Fruit fly (Drosophila melanogaster): Measurements from ENCODE around the gene X11L.
A peak's percentile ranks its signal among the peaks of the same experiment; 100 is the strongest.

X11L gene

dm6 chrX:17599330-17599729, at the start of gene X11L (continued):
- peak; percentile 35 for TF ChIP-seq jing (GFP tag; optimal IDR thresholded peaks at IDR 0.05)
- TF ChIP-seq CG6654 (GFP tag; optimal IDR thresholded peaks at IDR 0.05), result no peak
- peak; percentile 33; the same call in 1 of the 2 replicates for TF ChIP-seq wor (GFP tag; IDR thresholded peaks at IDR 0.05)
- TF ChIP-seq dmrt99B (tag; optimal IDR thresholded peaks at IDR 0.05), result no peak
- peak; percentile 59 for TF ChIP-seq CG6272 (GFP tag; IDR thresholded peaks at IDR 0.05)
- TF ChIP-seq CG6683 (GFP tag; optimal IDR thresholded peaks at IDR 0.05), result peak; percentile 11
- TF ChIP-seq kay (GFP tag; optimal IDR thresholded peaks at IDR 0.05), result peak; percentile 54
- TF ChIP-seq CG32532 (GFP tag; IDR thresholded peaks at IDR 0.05), result peak; percentile 69
- TF ChIP-seq caup (GFP tag; optimal IDR thresholded peaks at IDR 0.05; ENCODE audit: severe bottlenecking), result peak; percentile 75
- TF ChIP-seq CG15601 (tag; optimal IDR thresholded peaks at IDR 0.05), result no peak
- TF ChIP-seq Oli (tag; optimal IDR thresholded peaks at IDR 0.05), result peak; percentile 44
- peak; percentile 24 for TF ChIP-seq eyg (GFP tag; optimal IDR thresholded peaks at IDR 0.05)
- no peak for TF ChIP-seq schlank (tag; optimal IDR thresholded peaks at IDR 0.05)
- no peak for TF ChIP-seq CG10147 (GFP tag; optimal IDR thresholded peaks at IDR 0.05)
- 0 out of 3 replicates have a peak, but pooled peaks have one; percentile 35 for TF ChIP-seq CG2199 (GFP tag; IDR thresholded peaks at IDR 0.05)
- TF ChIP-seq Vsx1 (GFP tag; optimal IDR thresholded peaks at IDR 0.05), result no peak
- TF ChIP-seq CG7745 (tag; optimal IDR thresholded peaks at IDR 0.05), result no peak
- TF ChIP-seq Sry-δ (GFP tag; optimal IDR thresholded peaks at IDR 0.05), result peak; percentile 82
- TF ChIP-seq Elba2 (GFP tag; optimal IDR thresholded peaks at IDR 0.05), result peak; percentile 24
- no peak for TF ChIP-seq CG7839 (tag; optimal IDR thresholded peaks at IDR 0.05)
- no peak for TF ChIP-seq otp (GFP tag; IDR thresholded peaks at IDR 0.05)
- peak; percentile 79 for TF ChIP-seq E2f2 (GFP tag; IDR thresholded peaks at IDR 0.05)
- TF ChIP-seq Trl (optimal IDR thresholded peaks at IDR 0.05), result no peak
- peak; percentile 77 for TF ChIP-seq Trl (GFP tag; optimal IDR thresholded peaks at IDR 0.05)
- peak; percentile 59 for TF ChIP-seq CG9727 (GFP tag; optimal IDR thresholded peaks at IDR 0.05)
- peak; percentile 28; the same call in 1 of the 2 replicates for TF ChIP-seq esg (GFP tag; conservative IDR thresholded peaks at IDR 0.05)
- TF ChIP-seq CTCF (GFP tag; optimal IDR thresholded peaks at IDR 0.05), result peak; percentile 18
- peak; percentile 90 for TF ChIP-seq HLH4C (GFP tag; IDR thresholded peaks at IDR 0.05; ENCODE audit: partially characterized antibody)
- peak; percentile 84 for TF ChIP-seq pzg (GFP tag; optimal IDR thresholded peaks at IDR 0.05)
- no peak for TF ChIP-seq CG6854 (GFP tag; optimal IDR thresholded peaks at IDR 0.05)
- TF ChIP-seq zfh1 (GFP tag; IDR thresholded peaks at IDR 0.05), result peak; percentile 77; the same call in 2 of the 3 replicates
- peak; percentile 16 for TF ChIP-seq Fer2 (tag; optimal IDR thresholded peaks at IDR 0.05)
- no peak for TF ChIP-seq MESR4 (GFP tag; optimal IDR thresholded peaks at IDR 0.05)
- TF ChIP-seq CG8924 (tag; optimal IDR thresholded peaks at IDR 0.05), result no peak
- peak; percentile 43 for TF ChIP-seq Ssrp (tag; optimal IDR thresholded peaks at IDR 0.05)
- peak; percentile 82 for TF ChIP-seq Ets97D (GFP tag; optimal IDR thresholded peaks at IDR 0.05)
- no peak for TF ChIP-seq bigmax (GFP tag; optimal IDR thresholded peaks at IDR 0.05)
- peak; percentile 15 for TF ChIP-seq CG33557 (GFP tag; optimal IDR thresholded peaks at IDR 0.05)
- peak; percentile 55 for TF ChIP-seq pb (GFP tag; optimal IDR thresholded peaks at IDR 0.05)
- TF ChIP-seq HLHmδ (GFP tag; optimal IDR thresholded peaks at IDR 0.05), result no peak
- no peak for TF ChIP-seq cg (GFP tag; optimal IDR thresholded peaks at IDR 0.05)
- TF ChIP-seq Ptx1 (GFP tag; IDR thresholded peaks at IDR 0.05), result peak; percentile 67
- TF ChIP-seq Hr39 (optimal IDR thresholded peaks at IDR 0.05), result no peak
- TF ChIP-seq Mad (GFP tag; optimal IDR thresholded peaks at IDR 0.05), result peak; percentile 64
- TF ChIP-seq sens-2 (GFP tag; IDR thresholded peaks at IDR 0.05), result no peak
- TF ChIP-seq CG7357 (GFP tag; IDR thresholded peaks at IDR 0.05), result peak; percentile 24; the same call in 1 of the 3 replicates
- peak; percentile 10; the same call in 1 of the 2 replicates for TF ChIP-seq Oaz (GFP tag; IDR thresholded peaks at IDR 0.05)
- peak; percentile 63 for TF ChIP-seq CG4424 (GFP tag; optimal IDR thresholded peaks at IDR 0.05)
- no peak; the same call in 2 of the 3 replicates for TF ChIP-seq CG11093 (GFP tag; IDR thresholded peaks at IDR 0.05)
- TF ChIP-seq CG3065 (GFP tag; optimal IDR thresholded peaks at IDR 0.05), result no peak
- no peak for TF ChIP-seq eve (GFP tag; optimal IDR thresholded peaks at IDR 0.05)
- TF ChIP-seq ssp (GFP tag; IDR thresholded peaks at IDR 0.05), result peak; percentile 52; the same call in 1 of the 2 replicates

Measured in whole organism, embryonic.